3 fruit fly cellular contexts compared by ENCODE assay signal in the genomic region with DNA sequence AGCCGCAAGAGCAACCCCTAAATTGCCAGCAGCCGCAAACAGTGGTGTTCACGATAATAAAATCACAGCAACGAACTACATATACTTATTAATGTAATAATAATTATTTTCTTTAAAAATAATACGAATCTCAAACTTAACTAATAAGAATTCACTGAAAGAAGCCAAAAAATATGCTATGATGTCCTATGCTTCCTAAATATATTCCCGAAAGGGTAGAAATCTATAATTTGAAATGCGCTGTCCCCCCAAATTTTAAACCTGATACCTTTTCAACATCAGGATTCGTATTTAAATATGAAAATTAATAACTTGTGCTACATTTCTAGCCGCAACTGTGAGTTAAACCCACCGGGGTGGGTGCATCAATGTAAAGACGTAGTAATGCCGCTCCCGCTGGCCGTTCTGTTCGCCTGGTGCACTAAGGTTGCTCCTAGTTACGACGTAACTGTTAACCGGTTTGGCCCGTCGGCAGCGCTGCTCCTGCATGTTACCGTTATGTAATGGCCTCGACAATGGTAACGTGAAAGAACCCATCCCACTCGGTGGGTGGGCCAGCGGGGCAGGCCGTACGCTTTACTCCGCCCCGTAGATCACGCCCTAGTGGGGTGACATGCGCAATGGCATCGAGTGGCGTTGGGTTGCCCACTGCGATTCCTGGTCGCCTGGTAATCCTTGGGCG.
TF ChIP-seq lines count a peak whose summit lies in the region.

No protein-coding gene starts in this region.

TF ChIP-seq in whole organism, adult, 20 proteins besides CTCF, POLR2A, EP300 and RAD21 (continued from another document):
- TF ChIP-seq CG7045 (GFP tag; optimal IDR thresholded peaks at IDR 0.05; lab: Kevin White, UChicago), result peak; percentile 79
- peak; percentile 61 for TF ChIP-seq CG7101 (tag; optimal IDR thresholded peaks at IDR 0.05; lab: Kevin White, UChicago)
- TF ChIP-seq CG33017 (tag; optimal IDR thresholded peaks at IDR 0.05; lab: Kevin White, UChicago), result peak; percentile 75

TF ChIP-seq in whole organism, embryonic, 481 proteins besides CTCF, POLR2A, EP300 and RAD21 (continued from another document and continues in another):
- TF ChIP-seq CG16813 (GFP tag; IDR thresholded peaks at IDR 0.05; lab: Robert Waterston, UW; ENCODE audit: partially characterized antibody), result 0 out of 3 replicates have a peak, but pooled peaks have one; percentile 16
- TF ChIP-seq C15 (GFP tag; IDR thresholded peaks at IDR 0.05; lab: Robert Waterston, UW), result no peak
- no peak for TF ChIP-seq hkb (optimal IDR thresholded peaks at IDR 0.05; lab: Kevin White, UChicago)
- peak; percentile 62 for TF ChIP-seq hkb (GFP tag; IDR thresholded peaks at IDR 0.05; lab: Robert Waterston, UW)
- no peak for TF ChIP-seq tx (GFP tag; optimal IDR thresholded peaks at IDR 0.05; lab: Kevin White, UChicago)
- TF ChIP-seq CG4282 (GFP tag; optimal IDR thresholded peaks at IDR 0.05; lab: Kevin White, UChicago), result no peak
- peak; percentile 70 for TF ChIP-seq CG11723 (GFP tag; optimal IDR thresholded peaks at IDR 0.05; lab: Kevin White, UChicago)
- TF ChIP-seq CG4617 (GFP tag; optimal IDR thresholded peaks at IDR 0.05; lab: Kevin White, UChicago; ENCODE audit: borderline replicate concordance), result peak; percentile 23
- peak; percentile 82 for TF ChIP-seq Hand (GFP tag; optimal IDR thresholded peaks at IDR 0.05; lab: Kevin White, UChicago)
- TF ChIP-seq CG11093 (GFP tag; IDR thresholded peaks at IDR 0.05; lab: Robert Waterston, UW), result peak; percentile 60; the same call in 2 of the 3 replicates
- peak; percentile 93 for TF ChIP-seq CG2712 (tag; optimal IDR thresholded peaks at IDR 0.05; lab: Kevin White, UChicago)
- peak; percentile 99 for TF ChIP-seq pros (GFP tag; optimal IDR thresholded peaks at IDR 0.05; lab: Kevin White, UChicago)
- TF ChIP-seq CG11398 (GFP tag; optimal IDR thresholded peaks at IDR 0.05; lab: Kevin White, UChicago), result no peak
- no peak for TF ChIP-seq nerfin-2 (GFP tag; IDR thresholded peaks at IDR 0.05; lab: Robert Waterston, UW; ENCODE audit: partially characterized antibody)
- peak; percentile 51 for TF ChIP-seq CG4328 (GFP tag; optimal IDR thresholded peaks at IDR 0.05; lab: Kevin White, UChicago)
- TF ChIP-seq HmgD (GFP tag; optimal IDR thresholded peaks at IDR 0.05; lab: Kevin White, UChicago), result peak; percentile 7
- TF ChIP-seq Pdp1 (GFP tag; optimal IDR thresholded peaks at IDR 0.05; lab: Kevin White, UChicago), result peak; percentile 50 to 93
- no peak for TF ChIP-seq dati (GFP tag; IDR thresholded peaks at IDR 0.05; lab: Robert Waterston, UW)
- peak; percentile 35 for TF ChIP-seq Fer2 (tag; optimal IDR thresholded peaks at IDR 0.05; lab: Kevin White, UChicago)
- TF ChIP-seq ftz-f1 (GFP tag; optimal IDR thresholded peaks at IDR 0.05; lab: Kevin White, UChicago), result no peak
- TF ChIP-seq CG30020 (tag; optimal IDR thresholded peaks at IDR 0.05; lab: Kevin White, UChicago), result peak; percentile 61
- TF ChIP-seq Trl (optimal IDR thresholded peaks at IDR 0.05; lab: Kevin White, UChicago), result no peak
- TF ChIP-seq Trl (GFP tag; optimal IDR thresholded peaks at IDR 0.05; lab: Kevin White, UChicago), result peak; percentile 7
- peak; percentile 56 for TF ChIP-seq ssp (GFP tag; IDR thresholded peaks at IDR 0.05; lab: Robert Waterston, UW)
- TF ChIP-seq schlank (tag; optimal IDR thresholded peaks at IDR 0.05; lab: Kevin White, UChicago), result peak; percentile 47
- peak; percentile 94 for TF ChIP-seq CG2678 (tag; optimal IDR thresholded peaks at IDR 0.05; lab: Kevin White, UChicago)
- peak; percentile 91 for TF ChIP-seq CG11504 (tag; optimal IDR thresholded peaks at IDR 0.05; lab: Kevin White, UChicago)
- peak; percentile 82 for TF ChIP-seq bcd (GFP tag; optimal IDR thresholded peaks at IDR 0.05; lab: Kevin White, UChicago)
- no peak for TF ChIP-seq ato (GFP tag; IDR thresholded peaks at IDR 0.05; lab: Robert Waterston, UW; ENCODE audit: partially characterized antibody)
- TF ChIP-seq CG18011 (GFP tag; optimal IDR thresholded peaks at IDR 0.05; lab: Kevin White, UChicago), result no peak
- peak; percentile 68 for TF ChIP-seq CG12219 (GFP tag; optimal IDR thresholded peaks at IDR 0.05; lab: Kevin White, UChicago)
- peak; percentile 66 for TF ChIP-seq CG10431 (GFP tag; optimal IDR thresholded peaks at IDR 0.05; lab: Kevin White, UChicago)
- TF ChIP-seq CG18764 (GFP tag; optimal IDR thresholded peaks at IDR 0.05; lab: Kevin White, UChicago), result peak; percentile 43
- TF ChIP-seq ATbp (GFP tag; optimal IDR thresholded peaks at IDR 0.05; lab: Kevin White, UChicago), result peak; percentile 79
- peak; percentile 38 for TF ChIP-seq Deaf1 (tag; optimal IDR thresholded peaks at IDR 0.05; lab: Kevin White, UChicago)
- no peak for TF ChIP-seq CG3995 (GFP tag; optimal IDR thresholded peaks at IDR 0.05; lab: Kevin White, UChicago)
- TF ChIP-seq pfk (GFP tag; optimal IDR thresholded peaks at IDR 0.05; lab: Kevin White, UChicago), result no peak
- peak; percentile 87 for TF ChIP-seq zen (tag; optimal IDR thresholded peaks at IDR 0.05; lab: Kevin White, UChicago)
- peak; percentile 88 for TF ChIP-seq Ssrp (tag; optimal IDR thresholded peaks at IDR 0.05; lab: Kevin White, UChicago)
- peak; percentile 88 for TF ChIP-seq CG1233 (GFP tag; optimal IDR thresholded peaks at IDR 0.05; lab: Kevin White, UChicago)
- TF ChIP-seq ranshi (GFP tag; IDR thresholded peaks at IDR 0.05; lab: Robert Waterston, UW), result peak; percentile 69
- peak; percentile 41; the same call in 1 of the 2 replicates for TF ChIP-seq sim (GFP tag; IDR thresholded peaks at IDR 0.05; lab: Robert Waterston, UW)
- peak; percentile 46 for TF ChIP-seq esg (GFP tag; conservative IDR thresholded peaks at IDR 0.05; lab: Robert Waterston, UW)
- TF ChIP-seq seq (GFP tag; IDR thresholded peaks at IDR 0.05; lab: Robert Waterston, UW), result peak; percentile 46; the same call in 1 of the 2 replicates
- peak; percentile 56 for TF ChIP-seq CG31388 (GFP tag; optimal IDR thresholded peaks at IDR 0.05; lab: Kevin White, UChicago)
- no peak for TF ChIP-seq HLH54F (GFP tag; optimal IDR thresholded peaks at IDR 0.05; lab: Kevin White, UChicago)
- no peak for TF ChIP-seq CG7745 (tag; optimal IDR thresholded peaks at IDR 0.05; lab: Kevin White, UChicago)
- TF ChIP-seq Ptx1 (GFP tag; IDR thresholded peaks at IDR 0.05; lab: Robert Waterston, UW), result peak; percentile 74
- TF ChIP-seq org-1 (GFP tag; optimal IDR thresholded peaks at IDR 0.05; lab: Kevin White, UChicago), result peak; percentile 79
- TF ChIP-seq NFAT (GFP tag; IDR thresholded peaks at IDR 0.05; lab: Robert Waterston, UW), result 0 out of 2 replicates have a peak, but pooled peaks have one; percentile 40
- TF ChIP-seq CG12299 (tag; optimal IDR thresholded peaks at IDR 0.05; lab: Kevin White, UChicago), result peak; percentile 85
- TF ChIP-seq jigr1 (GFP tag; IDR thresholded peaks at IDR 0.05; lab: Robert Waterston, UW), result no peak
- peak; percentile 34; the same call in 1 of the 2 replicates for TF ChIP-seq sob (GFP tag; IDR thresholded peaks at IDR 0.05; lab: Robert Waterston, UW)
- TF ChIP-seq inv (GFP tag; IDR thresholded peaks at IDR 0.05; lab: Robert Waterston, UW; ENCODE audit: partially characterized antibody), result no peak
- TF ChIP-seq Sin3A (optimal IDR thresholded peaks at IDR 0.05; lab: Kevin White, UChicago), result no peak
- peak; percentile 89 for TF ChIP-seq grau (tag; optimal IDR thresholded peaks at IDR 0.05; lab: Kevin White, UChicago)
- TF ChIP-seq gsb-n (tag; optimal IDR thresholded peaks at IDR 0.05; lab: Kevin White, UChicago), result peak; percentile 84
- TF ChIP-seq Atf-2 (GFP tag; optimal IDR thresholded peaks at IDR 0.05; lab: Kevin White, UChicago), result peak; percentile 9

TF ChIP-seq in whole organism, prepupa, 60 proteins besides CTCF, POLR2A, EP300 and RAD21 (continued from another document):
- TF ChIP-seq CG6276 (GFP tag; optimal IDR thresholded peaks at IDR 0.05; lab: Kevin White, UChicago), result peak; percentile 60
- TF ChIP-seq CG11294 (GFP tag; IDR thresholded peaks at IDR 0.05; lab: Robert Waterston, UW), result peak; percentile 24; the same call in 1 of the 2 replicates
- TF ChIP-seq Ets96B (tag; optimal IDR thresholded peaks at IDR 0.05; lab: Kevin White, UChicago), result peak; percentile 66
- peak; percentile 45 for TF ChIP-seq svp (GFP tag; lab: Kevin White, UChicago)
- peak; percentile 51 for TF ChIP-seq CG8119 (GFP tag; IDR thresholded peaks at IDR 0.05; lab: Robert Waterston, UW)
- TF ChIP-seq CG11762 (GFP tag; optimal IDR thresholded peaks at IDR 0.05; lab: Kevin White, UChicago; ENCODE audit: insufficient read depth), result peak; percentile 12
- TF ChIP-seq ss (GFP tag; optimal IDR thresholded peaks at IDR 0.05; lab: Kevin White, UChicago), result peak; percentile 28 to 75
- TF ChIP-seq fd85E (GFP tag; optimal IDR thresholded peaks at IDR 0.05; lab: Kevin White, UChicago), result no peak
- peak; percentile 11 for TF ChIP-seq CG11902 (GFP tag; optimal IDR thresholded peaks at IDR 0.05; lab: Kevin White, UChicago)
- TF ChIP-seq CG32006 (GFP tag; optimal IDR thresholded peaks at IDR 0.05; lab: Kevin White, UChicago), result peak; percentile 73
- TF ChIP-seq CG8632 (GFP tag; optimal IDR thresholded peaks at IDR 0.05; lab: Kevin White, UChicago), result peak; percentile 33
- TF ChIP-seq CG16779 (tag; optimal IDR thresholded peaks at IDR 0.05; lab: Kevin White, UChicago), result peak; percentile 44
- TF ChIP-seq CG34406 (GFP tag; optimal IDR thresholded peaks at IDR 0.05; lab: Kevin White, UChicago), result peak; percentile 56
- peak; percentile 65 for TF ChIP-seq CG6808 (GFP tag; optimal IDR thresholded peaks at IDR 0.05; lab: Kevin White, UChicago)
- TF ChIP-seq CG31627 (GFP tag; optimal IDR thresholded peaks at IDR 0.05; lab: Kevin White, UChicago), result peak; percentile 27
- peak; percentile 43 for TF ChIP-seq Sox102F (GFP tag; optimal IDR thresholded peaks at IDR 0.05; lab: Kevin White, UChicago)
- TF ChIP-seq Gug (GFP tag; IDR thresholded peaks at IDR 0.05; lab: Robert Waterston, UW), result no peak
- TF ChIP-seq CG6854 (GFP tag; optimal IDR thresholded peaks at IDR 0.05; lab: Kevin White, UChicago), result no peak
- peak; percentile 45; the same call in 1 of the 3 replicates for TF ChIP-seq eg (GFP tag; IDR thresholded peaks at IDR 0.05; lab: Robert Waterston, UW)
- TF ChIP-seq CG10669 (GFP tag; optimal IDR thresholded peaks at IDR 0.05; lab: Kevin White, UChicago), result peak; percentile 66
- TF ChIP-seq Sox15 (GFP tag; optimal IDR thresholded peaks at IDR 0.05; lab: Kevin White, UChicago), result peak; percentile 15
- peak; percentile 39 for TF ChIP-seq CG6792 (GFP tag; optimal IDR thresholded peaks at IDR 0.05; lab: Kevin White, UChicago)
- TF ChIP-seq Hr39 (GFP tag; optimal IDR thresholded peaks at IDR 0.05; lab: Kevin White, UChicago), result peak; percentile 2
- peak; percentile 59 for TF ChIP-seq achi (GFP tag; optimal IDR thresholded peaks at IDR 0.05; lab: Kevin White, UChicago)
- no peak for TF ChIP-seq CG8319 (GFP tag; optimal IDR thresholded peaks at IDR 0.05; lab: Kevin White, UChicago)
- peak; percentile 50 for TF ChIP-seq CG4318 (GFP tag; optimal IDR thresholded peaks at IDR 0.05; lab: Kevin White, UChicago)
- TF ChIP-seq dsx (GFP tag; optimal IDR thresholded peaks at IDR 0.05; lab: Kevin White, UChicago; ENCODE audit: poor library complexity, severe bottlenecking), result peak; percentile 58
- no peak for TF ChIP-seq Ets21C (GFP tag; optimal IDR thresholded peaks at IDR 0.05; lab: Kevin White, UChicago)
- no peak for TF ChIP-seq Lpt (GFP tag; optimal IDR thresholded peaks at IDR 0.05; lab: Kevin White, UChicago)
- TF ChIP-seq lz (GFP tag; optimal IDR thresholded peaks at IDR 0.05; lab: Kevin White, UChicago), result no peak
- TF ChIP-seq Met (GFP tag; optimal IDR thresholded peaks at IDR 0.05; lab: Kevin White, UChicago), result peak; percentile 17
- no peak for TF ChIP-seq CG7368 (GFP tag; optimal IDR thresholded peaks at IDR 0.05; lab: Kevin White, UChicago)
- peak; percentile 10 for TF ChIP-seq fkh (GFP tag; optimal IDR thresholded peaks at IDR 0.05; lab: Kevin White, UChicago)
- peak; percentile 36 for TF ChIP-seq acj6 (GFP tag; optimal IDR thresholded peaks at IDR 0.05; lab: Kevin White, UChicago)
- peak; percentile 37 for TF ChIP-seq topi (GFP tag; optimal IDR thresholded peaks at IDR 0.05; lab: Kevin White, UChicago)
- peak; percentile 22 for TF ChIP-seq Hr4 (GFP tag; optimal IDR thresholded peaks at IDR 0.05; lab: Kevin White, UChicago)
- TF ChIP-seq net (GFP tag; optimal IDR thresholded peaks at IDR 0.05; lab: Kevin White, UChicago), result peak; percentile 25
- TF ChIP-seq CG10631 (GFP tag; optimal IDR thresholded peaks at IDR 0.05; lab: Kevin White, UChicago), result peak; percentile 55
- TF ChIP-seq CG6163 (GFP tag; IDR thresholded peaks at IDR 0.05; lab: Robert Waterston, UW), result no peak
- TF ChIP-seq salr (GFP tag; optimal IDR thresholded peaks at IDR 0.05; lab: Kevin White, UChicago), result peak in 1 of 2 experiments; percentile 39
- no peak for TF ChIP-seq Eip75B (GFP tag; optimal IDR thresholded peaks at IDR 0.05; lab: Kevin White, UChicago)
- TF ChIP-seq cyc (GFP tag; optimal IDR thresholded peaks at IDR 0.05; lab: Kevin White, UChicago), result peak; percentile 12
